Worm (Caenorhabditis elegans): ENCODE data around the gene Y4C6B.3.
"Not testable (repeated sequence)": the region's sequence is repeated elsewhere in the genome, so short reads cannot be mapped to it uniquely, and the experiment has no call there.

- not testable (repeated sequence) for TF ChIP-seq cog-1 (tag; optimal IDR thresholded peaks at IDR 0.05); flt-1 (GFP tag; IDR thresholded peaks at IDR 0.05); ztf-23 (GFP tag; IDR thresholded peaks at IDR 0.05); med-1 (GFP tag; optimal IDR thresholded peaks at IDR 0.05; ENCODE audit: insufficient read depth); ref-1 (GFP tag; conservative IDR thresholded peaks at IDR 0.05); ztf-29 (GFP tag; IDR thresholded peaks at IDR 0.05)
Measured at ce11 chrIV:5295240-5295639, 37.0 kb upstream of the Y4C6B.3 start, which contains the start of gene msp-51.

All from whole organism, midembryonic.